Worm (Caenorhabditis elegans): Measurements from ENCODE around the gene Y67H2A.2.

ce11 chrIV:13297746-13298145 is at the start of gene Y67H2A.2, which contains the start of gene micu-1:
- no peak for TF ChIP-seq cog-1 (tag; optimal IDR thresholded peaks at IDR 0.05)
- no peak for TF ChIP-seq T22C8.4 (GFP tag; IDR thresholded peaks at IDR 0.05)
- no peak for TF ChIP-seq klf-2 (GFP tag; conservative IDR thresholded peaks at IDR 0.05)
